Worm (Caenorhabditis elegans): ENCODE data around the gene F10D2.8.

DNA sequence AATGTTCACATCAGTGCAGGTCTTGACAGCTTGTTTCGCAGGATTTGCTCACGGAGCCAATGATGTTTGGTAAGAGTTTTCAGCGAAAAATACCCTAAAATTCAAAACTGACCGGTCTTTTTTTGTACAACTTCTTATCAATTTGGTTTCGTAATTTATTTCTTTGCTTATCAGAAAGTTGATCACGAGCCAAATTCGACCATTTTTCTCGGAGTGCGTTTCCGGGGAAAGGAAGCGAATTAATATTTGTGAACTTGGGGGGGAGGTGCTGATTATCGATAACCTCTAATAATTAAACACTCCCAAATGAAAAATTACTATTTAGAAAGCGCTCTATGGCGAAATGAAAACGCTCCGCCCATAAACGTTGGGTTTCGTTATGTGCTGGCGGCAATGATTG, 36.1 kb upstream of the F10D2.8 start:
- no peak for TF ChIP-seq lsy-2 (tag; optimal IDR thresholded peaks at IDR 0.05)
- TF ChIP-seq nhr-76 (tag; optimal IDR thresholded peaks at IDR 0.05) = no peak
- no peak for TF ChIP-seq nhr-28 (tag; optimal IDR thresholded peaks at IDR 0.05)
- TF ChIP-seq zip-8 (tag; optimal IDR thresholded peaks at IDR 0.05) = no peak
- no peak for TF ChIP-seq unc-62 (GFP tag; optimal IDR thresholded peaks at IDR 0.05)
- TF ChIP-seq unc-39 (tag; optimal IDR thresholded peaks at IDR 0.05) = no peak
- TF ChIP-seq nhr-12 (tag; optimal IDR thresholded peaks at IDR 0.05) = no peak
- no peak for TF ChIP-seq mep-1 (tag; optimal IDR thresholded peaks at IDR 0.05)
- TF ChIP-seq blmp-1 (tag; optimal IDR thresholded peaks at IDR 0.05) = no peak
- TF ChIP-seq pha-4 (tag; optimal IDR thresholded peaks at IDR 0.05) = no peak
- no peak for TF ChIP-seq elt-3 (tag; optimal IDR thresholded peaks at IDR 0.05)
- no peak for TF ChIP-seq sem-2 (GFP tag; optimal IDR thresholded peaks at IDR 0.05)

Data from whole organism, mixed stage, embryonic.